Fruit fly (Drosophila melanogaster) whole organism, wandering third instar larva: ENCODE results near the gene CG11349.

Experiments used
- Rel ChIP-seq, 2 experiments: fragments of 200-800 bp; sonication (Bioruptor generic) in 1 of 2; optimal IDR thresholded peaks; 2 replicates in 1 of 2; 3 replicates in 1 of 2; lab custom pipeline; 2016 to 2019; ENCODE audit warnings: mild to moderate bottlenecking in 2 of 2, missing biosample characterization in 2 of 2, missing genetic modification characterization in 2 of 2, moderate library complexity in 1 of 2
- foxo ChIP-seq, 2 experiments: fragments of 200-800 bp; sonication (Bioruptor generic); optimal IDR thresholded peaks; 2 replicates in 1 of 2; 3 replicates in 1 of 2; lab custom pipeline; 2016 to 2017; ENCODE audit warnings: missing biosample characterization in 2 of 2, missing genetic modification characterization in 2 of 2
- usp ChIP-seq: fragments of >200 bp; optimal IDR thresholded peaks from 2 replicates; lab custom pipeline; 2017; ENCODE audit warnings: missing biosample characterization, missing genetic modification characterization
- woc ChIP-seq: sonication (Bioruptor generic); optimal IDR thresholded peaks from 2 replicates; lab custom pipeline; 2016; ENCODE audit warnings: missing biosample characterization, mild to moderate bottlenecking, missing genetic modification characterization

- TF ChIP-seq woc (GFP tag; lab: Kevin White, UChicago) (no peak), usp (GFP tag; lab: Kevin White, UChicago) (no peak), Rel (GFP tag; optimal IDR thresholded peaks at IDR 0.05; lab: Kevin White, UChicago) (no peak), Rel (tag; optimal IDR thresholded peaks at IDR 0.05; lab: Kevin White, UChicago) (no peak), foxo (GFP tag; optimal IDR thresholded peaks at IDR 0.05; lab: Kevin White, UChicago) (no peak)
Observed at dm6 chr3L:4519417-4519931, 46.6 kb downstream of the CG11349 start.
